Fruit fly (Drosophila melanogaster) whole organism, prepupa: ENCODE measurements around the gene TTLL15.

Experiments
- Blimp-1 ChIP-seq: fragments of 200-800 bp; sonication (Bioruptor generic); optimal IDR thresholded peaks from 3 replicates; lab custom pipeline; 2017; ENCODE audit warnings: missing biosample characterization, missing genetic modification characterization, mild to moderate bottlenecking, moderate library complexity, missing genetic modification reagents
- CG10631 ChIP-seq: fragments of 200-800 bp; sonication (Bioruptor generic); optimal IDR thresholded peaks from 2 replicates; lab custom pipeline; 2016; ENCODE audit warnings: missing biosample characterization, missing genetic modification characterization
- CG10669 ChIP-seq: fragments of 200-800 bp; sonication (Bioruptor generic); optimal IDR thresholded peaks from 3 replicates; lab custom pipeline; 2018; ENCODE audit warnings: missing biosample characterization, mild to moderate bottlenecking, missing genetic modification characterization, moderate library complexity
- CG11294 ChIP-seq: fragments of 200-800 bp; sonication (Bioruptor generic); IDR thresholded peaks from 2 replicates; pipeline ENCODE4 v1.3.6; 2022; ENCODE audit warnings: missing biosample characterization, missing genetic modification characterization
- CG11762 ChIP-seq: fragments of 200-800 bp; sonication (Bioruptor generic); optimal IDR thresholded peaks from 3 replicates; lab custom pipeline; 2016; ENCODE audit warnings: missing biosample characterization, missing genetic modification characterization; ENCODE audit not compliant: insufficient read depth
- CG11902 ChIP-seq: fragments of 200-800 bp; sonication (Bioruptor generic); optimal IDR thresholded peaks from 3 replicates; lab custom pipeline; 2016; ENCODE audit warnings: missing biosample characterization, missing genetic modification characterization
- CG15336 ChIP-seq: fragments of 200-800 bp; sonication (Bioruptor generic); IDR thresholded peaks from 2 replicates; pipeline ENCODE4 v1.3.6; 2022; ENCODE audit warnings: missing biosample characterization, missing genetic modification characterization
- CG31627 ChIP-seq: fragments of 200-800 bp; sonication (Bioruptor generic); optimal IDR thresholded peaks from 3 replicates; lab custom pipeline; 2016; ENCODE audit warnings: missing biosample characterization, missing genetic modification characterization
- CG32006 ChIP-seq: fragments of 200-800 bp; sonication (Bioruptor generic); optimal IDR thresholded peaks from 3 replicates; lab custom pipeline; 2017; ENCODE audit warnings: missing biosample characterization, mild to moderate bottlenecking, missing genetic modification characterization
- CG4318 ChIP-seq: fragments of 200-800 bp; sonication (Bioruptor generic); optimal IDR thresholded peaks from 3 replicates; lab custom pipeline; 2017; ENCODE audit warnings: missing biosample characterization, mild to moderate bottlenecking, missing genetic modification characterization
- CG6276 ChIP-seq: fragments of 200-800 bp; sonication (Bioruptor generic); optimal IDR thresholded peaks from 2 replicates; lab custom pipeline; 2017; ENCODE audit warnings: missing biosample characterization, mild to moderate bottlenecking, missing genetic modification characterization
- CG6808 ChIP-seq: fragments of 200-800 bp; sonication (Bioruptor generic); optimal IDR thresholded peaks from 3 replicates; lab custom pipeline; 2017; ENCODE audit warnings: missing biosample characterization, missing genetic modification characterization, mild to moderate bottlenecking, moderate library complexity, missing genetic modification reagents
- CG6854 ChIP-seq: fragments of 200-800 bp; sonication (Bioruptor generic); optimal IDR thresholded peaks from 2 replicates; lab custom pipeline; 2017; ENCODE audit warnings: missing biosample characterization, mild to moderate bottlenecking, missing genetic modification characterization
- CG7368 ChIP-seq: fragments of 200-800 bp; sonication (Bioruptor generic); optimal IDR thresholded peaks from 3 replicates; lab custom pipeline; 2016; ENCODE audit warnings: missing biosample characterization, missing genetic modification characterization
- CG8119 ChIP-seq: fragments of 200-800 bp; sonication (Bioruptor generic); IDR thresholded peaks from 3 replicates; pipeline ENCODE4 v1.3.6; 2022; ENCODE audit warnings: missing biosample characterization, missing genetic modification characterization
- CG9139 ChIP-seq: fragments of 200-800 bp; sonication (Bioruptor generic); optimal IDR thresholded peaks from 3 replicates; lab custom pipeline; 2017; ENCODE audit warnings: missing biosample characterization, mild to moderate bottlenecking, missing genetic modification characterization
- Eip93F ChIP-seq: fragments of 200-800 bp; sonication (Bioruptor generic); optimal IDR thresholded peaks from 2 replicates; lab custom pipeline; 2016; ENCODE audit warnings: missing biosample characterization, mild to moderate bottlenecking, missing genetic modification characterization
- Gug ChIP-seq: fragments of 200-800 bp; sonication (Bioruptor generic); IDR thresholded peaks from 2 replicates; pipeline ENCODE4 v1.3.6; 2022; ENCODE audit warnings: missing biosample characterization, missing genetic modification characterization
- Hr38 ChIP-seq: sonication (Bioruptor generic); optimal IDR thresholded peaks from 2 replicates; lab custom pipeline; 2016; ENCODE audit warnings: missing biosample characterization, missing genetic modification characterization
- Hr39 ChIP-seq: fragments of 200-800 bp; sonication (Bioruptor generic); optimal IDR thresholded peaks from 2 replicates; lab custom pipeline; 2016; ENCODE audit warnings: missing biosample characterization, missing genetic modification characterization
- Hr4 ChIP-seq: fragments of 200-800 bp; sonication (Bioruptor generic); optimal IDR thresholded peaks from 3 replicates; lab custom pipeline; 2016; ENCODE audit warnings: missing biosample characterization, missing genetic modification characterization
- Lpt ChIP-seq: fragments of 200-800 bp; sonication (Bioruptor generic); optimal IDR thresholded peaks from 3 replicates; lab custom pipeline; 2016; ENCODE audit warnings: missing biosample characterization, missing genetic modification characterization
- Met ChIP-seq: fragments of 200-800 bp; sonication (Bioruptor generic); optimal IDR thresholded peaks from 3 replicates; lab custom pipeline; 2016; ENCODE audit warnings: missing biosample characterization, missing genetic modification characterization
- Smox ChIP-seq: fragments of 200-800 bp; sonication (Bioruptor generic); optimal IDR thresholded peaks from 3 replicates; lab custom pipeline; 2016; ENCODE audit warnings: missing biosample characterization, missing genetic modification characterization
- Sox15 ChIP-seq: fragments of 200-800 bp; sonication (Bioruptor generic); optimal IDR thresholded peaks from 3 replicates; lab custom pipeline; 2016; ENCODE audit warnings: missing biosample characterization, missing genetic modification characterization
- achi ChIP-seq: fragments of 200-800 bp; sonication (Bioruptor generic); optimal IDR thresholded peaks from 3 replicates; lab custom pipeline; 2016; ENCODE audit warnings: missing biosample characterization, missing genetic modification characterization
- acj6 ChIP-seq: fragments of 200-800 bp; sonication (Bioruptor generic); optimal IDR thresholded peaks from 3 replicates; lab custom pipeline; 2016; ENCODE audit warnings: missing biosample characterization, missing genetic modification characterization
- dac ChIP-seq: fragments of 200-800 bp; sonication (Bioruptor generic); optimal IDR thresholded peaks from 2 replicates; lab custom pipeline; 2017; ENCODE audit warnings: missing biosample characterization, mild to moderate bottlenecking, missing genetic modification characterization
- dsx ChIP-seq: fragments of 200-800 bp; optimal IDR thresholded peaks from 3 replicates; lab custom pipeline; 2019; ENCODE audit warnings: missing biosample characterization, mild to moderate bottlenecking, missing genetic modification characterization, moderate library complexity; ENCODE audit not compliant: poor library complexity, severe bottlenecking
- eg ChIP-seq: fragments of 200-800 bp; sonication (Bioruptor generic); IDR thresholded peaks from 3 replicates; pipeline ENCODE4 v1.3.6; 2022; ENCODE audit warnings: missing biosample characterization, missing genetic modification characterization
- esn ChIP-seq: fragments of 200-800 bp; sonication (Bioruptor generic); optimal IDR thresholded peaks from 2 replicates; lab custom pipeline; 2016; ENCODE audit warnings: missing biosample characterization, mild to moderate bottlenecking, missing genetic modification characterization, moderate library complexity
- fd59A ChIP-seq: fragments of 200-800 bp; sonication (Bioruptor generic); optimal IDR thresholded peaks from 2 replicates; lab custom pipeline; 2017; ENCODE audit warnings: missing biosample characterization, mild to moderate bottlenecking, missing genetic modification characterization, missing genetic modification reagents
- fd85E ChIP-seq: fragments of 200-800 bp; sonication (Bioruptor generic); optimal IDR thresholded peaks from 3 replicates; lab custom pipeline; 2016; ENCODE audit warnings: missing biosample characterization, missing genetic modification characterization
- fkh ChIP-seq: fragments of 200-800 bp; sonication (Bioruptor generic); optimal IDR thresholded peaks from 3 replicates; lab custom pipeline; 2017; ENCODE audit warnings: missing biosample characterization, mild to moderate bottlenecking, missing genetic modification characterization, moderate library complexity
- net ChIP-seq: fragments of 200-800 bp; sonication (Bioruptor generic); optimal IDR thresholded peaks from 3 replicates; lab custom pipeline; 2016; ENCODE audit warnings: missing biosample characterization, missing genetic modification characterization
- pdm3 ChIP-seq: fragments of 200-800 bp; sonication (Bioruptor generic); optimal IDR thresholded peaks from 3 replicates; lab custom pipeline; 2016; ENCODE audit warnings: missing biosample characterization, missing genetic modification characterization
- salr ChIP-seq, 2 experiments: fragments of 200-800 bp; sonication (Bioruptor generic); optimal IDR thresholded peaks; 3 replicates each; lab custom pipeline; 2016 to 2018; ENCODE audit warnings: missing biosample characterization in 2 of 2, missing genetic modification characterization in 2 of 2, mild to moderate bottlenecking in 1 of 2
- ss ChIP-seq, 2 experiments: fragments of 200-800 bp; sonication (Bioruptor generic); optimal IDR thresholded peaks; 2 replicates in 1 of 2; 3 replicates in 1 of 2; lab custom pipeline; 2017 to 2018; ENCODE audit warnings: mild to moderate bottlenecking in 2 of 2, missing biosample characterization in 2 of 2, missing genetic modification characterization in 2 of 2, moderate library complexity in 1 of 2
- topi ChIP-seq: fragments of 200-800 bp; sonication (Bioruptor generic); optimal IDR thresholded peaks from 3 replicates; lab custom pipeline; 2016; ENCODE audit warnings: missing biosample characterization, missing genetic modification characterization
- vri ChIP-seq: fragments of 200-800 bp; sonication (Bioruptor generic); optimal IDR thresholded peaks from 3 replicates; lab custom pipeline; 2016; ENCODE audit warnings: missing biosample characterization, mild to moderate bottlenecking, missing genetic modification characterization

Gene TTLL15

dm6 chr3R:10775246-10775645 is 39.8 kb upstream of the TTLL15 start (continued):
- TF ChIP-seq CG6808 (GFP tag; lab: Kevin White, UChicago) = no peak
- peak; percentile 67 for TF ChIP-seq CG15336 (GFP tag; lab: Robert Waterston, UW)
- no peak for TF ChIP-seq vri (GFP tag; lab: Kevin White, UChicago)
- TF ChIP-seq Lpt = peak; percentile 9
- peak; percentile 36 for TF ChIP-seq Hr4 (GFP tag; lab: Kevin White, UChicago)
- TF ChIP-seq ss (GFP tag; optimal IDR thresholded peaks at IDR 0.05; lab: Kevin White, UChicago) = no peak
- TF ChIP-seq CG8119 (GFP tag; lab: Robert Waterston, UW) = peak; percentile 56; the same call in 2 of the 3 replicates
- no peak for TF ChIP-seq dsx (GFP tag; lab: Kevin White, UChicago)
- no peak for TF ChIP-seq CG32006 (GFP tag; lab: Kevin White, UChicago)
- peak; percentile 23 for TF ChIP-seq CG11762 (GFP tag; lab: Kevin White, UChicago)
- no peak for TF ChIP-seq achi (GFP tag; lab: Kevin White, UChicago)
- no peak for TF ChIP-seq fd59A
- no peak; the same call in none of the 3 replicates for TF ChIP-seq eg (GFP tag; lab: Robert Waterston, UW)
- TF ChIP-seq Sox15 (GFP tag; lab: Kevin White, UChicago) = no peak
- TF ChIP-seq Eip93F (GFP tag; lab: Kevin White, UChicago) = no peak
- no peak for TF ChIP-seq Hr38
- TF ChIP-seq Met (GFP tag; lab: Kevin White, UChicago) = no peak
- peak; percentile 41 for TF ChIP-seq CG31627 (GFP tag; lab: Kevin White, UChicago)
- no peak for TF ChIP-seq CG10669 (GFP tag; lab: Kevin White, UChicago)
- no peak for TF ChIP-seq fkh (GFP tag; lab: Kevin White, UChicago)
- no peak for TF ChIP-seq CG10631 (GFP tag; lab: Kevin White, UChicago)
- TF ChIP-seq CG6276 = no peak
- TF ChIP-seq Smox (GFP tag; lab: Kevin White, UChicago) = no peak
- no peak for TF ChIP-seq CG6854 (GFP tag; lab: Kevin White, UChicago)
- TF ChIP-seq salr (GFP tag; optimal IDR thresholded peaks at IDR 0.05; lab: Kevin White, UChicago) = no peak
- no peak for TF ChIP-seq CG7368
- no peak for TF ChIP-seq dac (GFP tag; lab: Kevin White, UChicago)
- no peak for TF ChIP-seq CG4318 (GFP tag; lab: Kevin White, UChicago)
- TF ChIP-seq CG9139 (GFP tag; lab: Kevin White, UChicago) = no peak
- TF ChIP-seq, all 60 proteins: peak for 15

- TF ChIP-seq net (no peak), dac (GFP tag; lab: Kevin White, UChicago) (no peak), CG11902 (GFP tag; lab: Kevin White, UChicago) (no peak), fkh (GFP tag; lab: Kevin White, UChicago) (no peak), Hr38 (no peak), fd85E (no peak), Gug (GFP tag; lab: Robert Waterston, UW) (no peak), CG6276 (no peak), achi (GFP tag; lab: Kevin White, UChicago) (no peak), esn (GFP tag; lab: Kevin White, UChicago) (no peak), Hr39 (no peak), fd59A (no peak), salr (GFP tag; optimal IDR thresholded peaks at IDR 0.05; lab: Kevin White, UChicago) (no peak), acj6 (GFP tag; lab: Kevin White, UChicago) (no peak), CG11294 (GFP tag; lab: Robert Waterston, UW) (no peak), vri (GFP tag; lab: Kevin White, UChicago) (no peak), pdm3 (no peak), topi (GFP tag; lab: Kevin White, UChicago) (no peak), CG4318 (GFP tag; lab: Kevin White, UChicago) (no peak), Blimp-1 (GFP tag; lab: Kevin White, UChicago) (no peak)
- TF ChIP-seq, all 60 proteins: peak for 0
Observed at dm6 chr3R:10776047-10776659, 38.9 kb upstream of the TTLL15 start.
